Worm (Caenorhabditis elegans): ENCODE data around the gene F26F12.3.
A peak's percentile ranks its signal among the peaks of the same experiment; 100 is the strongest.

F26F12.3 gene

ce11 chrV:5845669-5846189 lies at the start of gene F26F12.3 (continued):
- TF ChIP-seq lin-15B (tag; optimal IDR thresholded peaks at IDR 0.05) (no peak), pha-4 (GFP tag; IDR thresholded peaks at IDR 0.05) (peak; percentile 72), pha-4 (tag; optimal IDR thresholded peaks at IDR 0.05) (no peak)

ce11 chrV:5895021-5895420 lies 49.5 kb upstream of the F26F12.3 start, which contains the start of gene grd-9:
TSS of gene grd-9 (plus strand) at chrV:5895321.
- TF ChIP-seq unc-62 (GFP tag; optimal IDR thresholded peaks at IDR 0.05 in 1 of 2) (no peak), unc-62 (tag; optimal IDR thresholded peaks at IDR 0.05) (no peak), nhr-25 (tag; optimal IDR thresholded peaks at IDR 0.05; ENCODE audit: borderline replicate concordance, insufficient read depth) (no peak), ceh-20 (GFP tag; IDR thresholded peaks at IDR 0.05) (no peak), saeg-2 (GFP tag; IDR thresholded peaks at IDR 0.05) (no peak), T26A8.4 (GFP tag; IDR thresholded peaks at IDR 0.05) (no peak), daf-16 (GFP tag; optimal IDR thresholded peaks at IDR 0.05) (no peak), daf-16 (tag; optimal IDR thresholded peaks at IDR 0.05) (no peak), ama-1 (optimal IDR thresholded peaks at IDR 0.05) (no peak), lin-38 (GFP tag; IDR thresholded peaks at IDR 0.05) (no peak), nhr-6 (tag; optimal IDR thresholded peaks at IDR 0.05) (no peak), php-3 (GFP tag; IDR thresholded peaks at IDR 0.05) (no peak), madf-5 (GFP tag; IDR thresholded peaks at IDR 0.05) (no peak), ctbp-1 (GFP tag; IDR thresholded peaks at IDR 0.05) (no peak), lim-7 (GFP tag; IDR thresholded peaks at IDR 0.05) (no peak), ZK337.2 (GFP tag; IDR thresholded peaks at IDR 0.05) (no peak), attf-4 (tag; optimal IDR thresholded peaks at IDR 0.05) (no peak), lin-29 (GFP tag; IDR thresholded peaks at IDR 0.05) (no peak), Y105C5A.15 (GFP tag; IDR thresholded peaks at IDR 0.05) (no peak)

ce11 chrV:5893015-5893414 lies 47.5 kb upstream of the F26F12.3 start, which contains the start of gene C04E6.7:
TSS of gene C04E6.7 (plus strand) at chrV:5893315.
- no peak for TF ChIP-seq ztf-7 (tag; optimal IDR thresholded peaks at IDR 0.05)
- no peak for TF ChIP-seq fos-1 (tag; optimal IDR thresholded peaks at IDR 0.05)
- TF ChIP-seq daf-12 (tag; optimal IDR thresholded peaks at IDR 0.05) = no peak
- TF ChIP-seq nhr-48 (tag; optimal IDR thresholded peaks at IDR 0.05) = no peak
- TF ChIP-seq hif-1 (tag; optimal IDR thresholded peaks at IDR 0.05) = no peak
- no peak for TF ChIP-seq lin-39 (tag; optimal IDR thresholded peaks at IDR 0.05)
- no peak for TF ChIP-seq cey-2 (tag; optimal IDR thresholded peaks at IDR 0.05; ENCODE audit: borderline replicate concordance, insufficient read depth)
- no peak for TF ChIP-seq nhr-25 (tag; optimal IDR thresholded peaks at IDR 0.05; ENCODE audit: borderline replicate concordance, insufficient read depth)
- no peak for TF ChIP-seq dmd-8 (GFP tag; IDR thresholded peaks at IDR 0.05)
- no peak for TF ChIP-seq nhr-102 (tag; optimal IDR thresholded peaks at IDR 0.05)
- no peak for TF ChIP-seq egl-43 (GFP tag; IDR thresholded peaks at IDR 0.05)
- no peak for TF ChIP-seq ZK546.5 (tag; optimal IDR thresholded peaks at IDR 0.05)
- no peak for TF ChIP-seq attf-4 (tag; optimal IDR thresholded peaks at IDR 0.05)
- no peak for TF ChIP-seq lim-7 (GFP tag; IDR thresholded peaks at IDR 0.05)
- no peak for TF ChIP-seq mdl-1 (tag; optimal IDR thresholded peaks at IDR 0.05)
- no peak for TF ChIP-seq sdz-12 (GFP tag; optimal IDR thresholded peaks at IDR 0.05)

ce11 chrV:5891204-5891603 lies 45.7 kb upstream of the F26F12.3 start:
- TF ChIP-seq snpc-1.2 (GFP tag; IDR thresholded peaks at IDR 0.05) (no peak), unc-62 (GFP tag; optimal IDR thresholded peaks at IDR 0.05 in 1 of 2) (peak in 1 of 2 experiments; percentile 17), unc-62 (tag; optimal IDR thresholded peaks at IDR 0.05) (no peak), mes-2 (tag; optimal IDR thresholded peaks at IDR 0.05; ENCODE audit: poor library complexity, severe bottlenecking) (no peak), nhr-28 (tag; optimal IDR thresholded peaks at IDR 0.05) (no peak), egl-27 (tag; optimal IDR thresholded peaks at IDR 0.05) (no peak), F44E2.7 (GFP tag; IDR thresholded peaks at IDR 0.05) (no peak), daf-8 (GFP tag; IDR thresholded peaks at IDR 0.05) (no peak), fos-1 (tag; optimal IDR thresholded peaks at IDR 0.05) (no peak), aha-1 (tag) (peak; percentile 90), lin-1 (GFP tag; IDR thresholded peaks at IDR 0.05) (no peak), zag-1 (tag; optimal IDR thresholded peaks at IDR 0.05) (no peak), mep-1 (tag; optimal IDR thresholded peaks at IDR 0.05) (no peak), unc-39 (tag; optimal IDR thresholded peaks at IDR 0.05) (no peak)

Data from whole organism, L4 larva.